Worm (Caenorhabditis elegans) whole organism, young adult: ENCODE results near the gene Y7A5A.10.

Experiments used
- F22D6.2 ChIP-seq: sonication (generic microtip); optimal IDR thresholded peaks from 2 replicates; lab custom pipeline; 2016; ENCODE audit warnings: mild to moderate bottlenecking, missing genetic modification characterization, missing compliant biosample characterization
- F52B5.7 ChIP-seq: sonication (generic microtip); optimal IDR thresholded peaks from 2 replicates; lab custom pipeline; 2016; ENCODE audit warnings: mild to moderate bottlenecking, missing genetic modification characterization, missing compliant biosample characterization
- K11D2.4 ChIP-seq: fragments of 200-800 bp; sonication (Bioruptor generic); IDR thresholded peaks from 2 replicates; pipeline ENCODE4 v1.3.6; 2022; ENCODE audit warnings: missing genetic modification reagents, missing genetic modification characterization, missing compliant biosample characterization
- T07F8.4 ChIP-seq: sonication (generic microtip); optimal IDR thresholded peaks from 2 replicates; lab custom pipeline; 2016; ENCODE audit warnings: mild to moderate bottlenecking, missing genetic modification characterization, moderate library complexity, missing compliant biosample characterization
- T26A5.8 ChIP-seq: sonication (generic microtip); optimal IDR thresholded peaks from 2 replicates; lab custom pipeline; 2016; ENCODE audit warnings: missing genetic modification characterization, missing compliant biosample characterization
- Y53G8AR.9 ChIP-seq: fragments of 200-800 bp; sonication (Bioruptor generic); conservative IDR thresholded peaks from 2 replicates; pipeline ENCODE4 v1.3.6; 2022; ENCODE audit warnings: missing genetic modification reagents, missing genetic modification characterization, missing compliant biosample characterization
- Y56A3A.18 ChIP-seq: fragments of 200-800 bp; sonication (Bioruptor generic); IDR thresholded peaks from 2 replicates; pipeline ENCODE4 v1.3.6; 2022; ENCODE audit warnings: missing genetic modification reagents, missing genetic modification characterization, missing compliant biosample characterization
- Y79H2A.3 ChIP-seq: fragments of 200-800 bp; sonication (Bioruptor generic); conservative IDR thresholded peaks from 2 replicates; pipeline ENCODE4 v1.3.6; 2022; ENCODE audit warnings: missing genetic modification reagents, missing genetic modification characterization, missing compliant biosample characterization
- ama-1 ChIP-seq, 3 experiments: fragments of 150-350 bp in 1 of 3; sonication (generic microtip) in 2 of 3; optimal IDR thresholded peaks; 2 replicates each; lab custom pipeline; 2014 to 2018; ENCODE audit warnings: missing biosample characterization in 2 of 3, missing genetic modification characterization in 2 of 3, missing genetic modification reagents in 2 of 3
- aptf-2 ChIP-seq: fragments of 200-800 bp; sonication (Bioruptor generic); conservative IDR thresholded peaks from 2 replicates; pipeline ENCODE4 v1.3.6; 2022; ENCODE audit warnings: missing genetic modification reagents, missing genetic modification characterization, missing compliant biosample characterization
- atf-7 ChIP-seq: sonication (generic microtip); optimal IDR thresholded peaks from 2 replicates; lab custom pipeline; 2017; ENCODE audit warnings: mild to moderate bottlenecking, missing genetic modification characterization, missing compliant biosample characterization
- cebp-2 ChIP-seq: fragments of 200-800 bp; sonication (Bioruptor generic); IDR thresholded peaks from 2 replicates; pipeline ENCODE4 v1.3.6; 2022; ENCODE audit warnings: missing genetic modification characterization, missing compliant biosample characterization
- ceh-58 ChIP-seq: fragments of 200-800 bp; sonication (Bioruptor generic); IDR thresholded peaks from 2 replicates; pipeline ENCODE4 v1.3.6; 2022; ENCODE audit warnings: missing genetic modification characterization, missing compliant biosample characterization
- ceh-79 ChIP-seq: sonication (generic microtip); optimal IDR thresholded peaks from 2 replicates; lab custom pipeline; 2017; ENCODE audit warnings: mild to moderate bottlenecking, missing genetic modification characterization, missing compliant biosample characterization
- ceh-91 ChIP-seq: fragments of 200-800 bp; sonication (Bioruptor generic); IDR thresholded peaks from 2 replicates; pipeline ENCODE4 v1.3.6; 2022; ENCODE audit warnings: missing genetic modification reagents, missing genetic modification characterization, missing compliant biosample characterization
- ets-4 ChIP-seq: fragments of 200-800 bp; sonication (Bioruptor generic); optimal IDR thresholded peaks from 2 replicates; lab custom pipeline; 2018; ENCODE audit warnings: mild to moderate bottlenecking, missing genetic modification characterization, missing compliant biosample characterization
- gei-17 ChIP-seq: fragments of 200-800 bp; sonication (Bioruptor generic); optimal IDR thresholded peaks from 2 replicates; lab custom pipeline; 2018; ENCODE audit warnings: mild to moderate bottlenecking, missing genetic modification characterization, missing compliant biosample characterization
- hlh-26 ChIP-seq: fragments of 200-800 bp; sonication (Bioruptor generic); conservative IDR thresholded peaks from 2 replicates; pipeline ENCODE4 v1.3.6; 2022; ENCODE audit warnings: missing genetic modification reagents, missing genetic modification characterization, missing compliant biosample characterization
- let-607 ChIP-seq, 2 experiments: fragments of 200-800 bp in 1 of 2; sonication (Bioruptor generic) in 1 of 2; sonication (generic microtip) in 1 of 2; optimal IDR thresholded peaks; 2 replicates each; lab custom pipeline; 2016 to 2018; ENCODE audit warnings: mild to moderate bottlenecking in 2 of 2, missing compliant biosample characterization in 2 of 2, missing genetic modification characterization in 2 of 2, moderate library complexity in 2 of 2, missing genotype in 1 of 2
- lin-26 ChIP-seq: fragments of 200-800 bp; sonication (Bioruptor generic); IDR thresholded peaks from 2 replicates; pipeline ENCODE4 v1.3.6; 2022; ENCODE audit warnings: missing genetic modification reagents, missing genetic modification characterization, missing compliant biosample characterization
- lir-1 ChIP-seq: fragments of 200-800 bp; sonication (Bioruptor generic); conservative IDR thresholded peaks from 2 replicates; pipeline ENCODE4 v1.3.6; 2022; ENCODE audit warnings: missing genetic modification reagents, missing genetic modification characterization, missing compliant biosample characterization
- lsl-1 ChIP-seq: fragments of 200-800 bp; sonication (Bioruptor generic); optimal IDR thresholded peaks from 2 replicates; lab custom pipeline; 2018; ENCODE audit warnings: mild to moderate bottlenecking, missing genetic modification characterization, moderate library complexity, missing compliant biosample characterization
- lsy-27 ChIP-seq: sonication (generic microtip); optimal IDR thresholded peaks from 2 replicates; lab custom pipeline; 2017; ENCODE audit warnings: missing genetic modification characterization, mild to moderate bottlenecking, missing compliant biosample characterization, antibody characterized with exemption, missing genotype, borderline replicate concordance; ENCODE audit not compliant: insufficient read depth
- madf-3 ChIP-seq: fragments of 200-800 bp; sonication (Bioruptor generic); IDR thresholded peaks from 2 replicates; pipeline ENCODE4 v1.3.6; 2022; ENCODE audit warnings: missing genetic modification reagents, missing genetic modification characterization, missing compliant biosample characterization
- mel-28 ChIP-seq: sonication (generic microtip); optimal IDR thresholded peaks from 2 replicates; lab custom pipeline; 2016; ENCODE audit warnings: borderline replicate concordance, mild to moderate bottlenecking, missing genetic modification characterization, missing compliant biosample characterization
- nhr-179 ChIP-seq: sonication (generic microtip); optimal IDR thresholded peaks from 2 replicates; lab custom pipeline; 2016; ENCODE audit warnings: mild to moderate bottlenecking, missing genetic modification characterization, missing compliant biosample characterization
- pbrm-1 ChIP-seq: fragments of 200-800 bp; sonication (Bioruptor generic); IDR thresholded peaks from 2 replicates; pipeline ENCODE4 v1.3.6; 2022; ENCODE audit warnings: missing genetic modification reagents, missing genetic modification characterization, missing compliant biosample characterization
- rec-8 ChIP-seq, 2 experiments: sonication (generic microtip); optimal IDR thresholded peaks; 2 replicates each; lab custom pipeline; 2016; ENCODE audit warnings: mild to moderate bottlenecking in 2 of 2, missing genetic modification characterization in 2 of 2, missing genetic modification reagents in 2 of 2, missing genotype in 2 of 2, missing biosample characterization in 1 of 2, missing compliant biosample characterization in 1 of 2, moderate library complexity in 1 of 2
- repo-1 ChIP-seq: sonication (generic microtip); optimal IDR thresholded peaks from 2 replicates; lab custom pipeline; 2017; ENCODE audit warnings: mild to moderate bottlenecking, missing genetic modification characterization, missing compliant biosample characterization
- snpc-1.1 ChIP-seq: sonication (generic microtip); optimal IDR thresholded peaks from 2 replicates; lab custom pipeline; 2017; ENCODE audit warnings: missing genetic modification characterization, mild to moderate bottlenecking, missing compliant biosample characterization, antibody characterized with exemption, moderate library complexity, missing genotype, missing genetic modification reagents; ENCODE audit not compliant: insufficient read depth
- tbx-9 ChIP-seq: sonication (generic microtip); optimal IDR thresholded peaks from 2 replicates; lab custom pipeline; 2016; ENCODE audit warnings: borderline replicate concordance, missing genetic modification characterization, inconsistent platforms, missing compliant biosample characterization
- tlf-1 ChIP-seq: fragments of 200-800 bp; sonication (Bioruptor generic); optimal IDR thresholded peaks from 2 replicates; lab custom pipeline; 2018; ENCODE audit warnings: mild to moderate bottlenecking, missing genetic modification characterization, missing compliant biosample characterization
- unc-130 ChIP-seq: sonication (generic microtip); optimal IDR thresholded peaks from 2 replicates; lab custom pipeline; 2016; ENCODE audit warnings: missing genetic modification reagents, missing genetic modification characterization, missing compliant biosample characterization
- unc-62 ChIP-seq: fragments of 150-350 bp; optimal IDR thresholded peaks from 2 replicates; lab custom pipeline; 2014; ENCODE audit warnings: missing biosample characterization, missing genetic modification reagents, missing genetic modification characterization
- xnd-1 ChIP-seq: sonication (generic microtip); optimal IDR thresholded peaks from 2 replicates; lab custom pipeline; 2016; ENCODE audit warnings: missing genotype, missing genetic modification reagents, missing genetic modification characterization, missing compliant biosample characterization
- ztf-18 ChIP-seq: sonication (generic microtip); optimal IDR thresholded peaks from 2 replicates; lab custom pipeline; 2016; ENCODE audit warnings: missing genotype, mild to moderate bottlenecking, missing genetic modification characterization, missing compliant biosample characterization
- ztf-22 ChIP-seq: fragments of 200-800 bp; sonication (Bioruptor generic); optimal IDR thresholded peaks from 2 replicates; lab custom pipeline; 2018; ENCODE audit warnings: mild to moderate bottlenecking, missing genetic modification characterization, moderate library complexity, missing compliant biosample characterization
- ztf-3 ChIP-seq: fragments of 200-800 bp; sonication (Bioruptor generic); optimal IDR thresholded peaks from 2 replicates; lab custom pipeline; 2018; ENCODE audit warnings: mild to moderate bottlenecking, missing genetic modification characterization, missing compliant biosample characterization

Gene Y7A5A.10

ce11 chrX:15826866-15827265, 32.0 kb upstream of the Y7A5A.10 start, which contains the start of gene Y7A5A.9 (continued):
- no peak for TF ChIP-seq Y79H2A.3
- TF ChIP-seq nhr-179 (tag; lab: Kevin White, UChicago), result no peak
- TF ChIP-seq gei-17 (GFP tag; lab: Kevin White, UChicago), result no peak
- no peak for TF ChIP-seq Y53G8AR.9 (GFP tag; lab: Robert Waterston, UW)
- TF ChIP-seq K11D2.4 (GFP tag; lab: Robert Waterston, UW), result no peak
- no peak for TF ChIP-seq ztf-18 (tag; lab: Kevin White, UChicago)

ce11 chrX:15822197-15822596, 27.3 kb upstream of the Y7A5A.10 start, which contains the start of gene Y7A5A.8:
Y7A5A.8 (plus strand) TSS chrX:15822497.
- TF ChIP-seq lsy-27 (tag; lab: Kevin White, UChicago) (no peak), T07F8.4 (no peak), aptf-2 (GFP tag; lab: Robert Waterston, UW) (no peak), ets-4 (GFP tag; lab: Kevin White, UChicago) (no peak), Y56A3A.18 (GFP tag; lab: Robert Waterston, UW) (no peak), unc-62 (no peak), mel-28 (tag; lab: Kevin White, UChicago) (no peak), lir-1 (GFP tag; lab: Robert Waterston, UW) (no peak), tlf-1 (GFP tag; lab: Kevin White, UChicago) (no peak), F22D6.2 (tag; lab: Kevin White, UChicago) (no peak), repo-1 (no peak), lin-26 (no peak), T26A5.8 (no peak), nhr-179 (tag; lab: Kevin White, UChicago) (no peak), tbx-9 (tag; lab: Kevin White, UChicago) (no peak), unc-130 (no peak), hlh-26 (no peak), cebp-2 (no peak)

- no peak for TF ChIP-seq ztf-3 (GFP tag; lab: Kevin White, UChicago)
Observed at ce11 chrX:15814548-15814947, 19.7 kb upstream of the Y7A5A.10 start.

ce11 chrX:15811341-15811740, 16.5 kb upstream of the Y7A5A.10 start:
- no peak for TF ChIP-seq xnd-1 (tag; lab: Kevin White, UChicago)
- no peak for TF ChIP-seq ceh-79 (tag; lab: Kevin White, UChicago)
- no peak for TF ChIP-seq K11D2.4 (GFP tag; lab: Robert Waterston, UW)
- TF ChIP-seq madf-3 (GFP tag; lab: Robert Waterston, UW), result no peak
- no peak for TF ChIP-seq ama-1 (optimal IDR thresholded peaks at IDR 0.05; lab: Kevin White, UChicago)
- no peak for TF ChIP-seq ama-1 (GFP tag; optimal IDR thresholded peaks at IDR 0.05; lab: Kevin White, UChicago)
- no peak for TF ChIP-seq atf-7 (tag; lab: Kevin White, UChicago)
- no peak for TF ChIP-seq let-607 (tag; optimal IDR thresholded peaks at IDR 0.05; lab: Kevin White, UChicago)
- TF ChIP-seq unc-62, result no peak
- TF ChIP-seq aptf-2 (GFP tag; lab: Robert Waterston, UW), result no peak
- TF ChIP-seq, all 124 proteins: peak for 0

ce11 chrX:15804072-15804471, 9.2 kb upstream of the Y7A5A.10 start, which contains the start of gene Y7A5A.7:
Y7A5A.7 (minus strand) TSS chrX:15804172.
- TF ChIP-seq rec-8 (tag; optimal IDR thresholded peaks at IDR 0.05; lab: Kevin White, UChicago) (no peak), ceh-91 (GFP tag; lab: Robert Waterston, UW) (no peak), lsl-1 (GFP tag; lab: Kevin White, UChicago) (no peak), ceh-58 (GFP tag; lab: Robert Waterston, UW) (no peak), F52B5.7 (tag; lab: Kevin White, UChicago) (no peak), snpc-1.1 (no peak), ztf-22 (GFP tag; lab: Kevin White, UChicago) (no peak), pbrm-1 (GFP tag; lab: Robert Waterston, UW) (no peak)
